Worm (Caenorhabditis elegans) whole organism, late embryonic: ENCODE measurements around the gene C29H12.2.

Experiments
- F13H6.1 ChIP-seq: sonication (generic microtip); optimal IDR thresholded peaks from 2 replicates; lab custom pipeline; 2016; ENCODE audit warnings: missing genetic modification characterization, missing compliant biosample characterization
- ahr-1 ChIP-seq: sonication (generic microtip); optimal IDR thresholded peaks from 2 replicates; lab custom pipeline; 2016; ENCODE audit warnings: missing genetic modification characterization, missing compliant biosample characterization
- ama-1 ChIP-seq: fragments of 150-350 bp; optimal IDR thresholded peaks from 2 replicates; lab custom pipeline; 2014
- ceh-14 ChIP-seq: sonication (generic microtip); optimal IDR thresholded peaks from 2 replicates; lab custom pipeline; 2016; ENCODE audit warnings: missing genotype, missing genetic modification characterization, missing compliant biosample characterization
- ceh-18 ChIP-seq: sonication (generic microtip); optimal IDR thresholded peaks from 2 replicates; lab custom pipeline; 2016; ENCODE audit warnings: missing genetic modification characterization, missing compliant biosample characterization
- ceh-22 ChIP-seq: sonication (generic microtip); optimal IDR thresholded peaks from 2 replicates; lab custom pipeline; 2017; ENCODE audit warnings: missing biosample characterization, missing genetic modification characterization
- ceh-30 ChIP-seq: fragments of 150-350 bp; optimal IDR thresholded peaks from 2 replicates; lab custom pipeline; 2014; ENCODE audit warnings: missing biosample characterization, missing genetic modification characterization
- ceh-31 ChIP-seq: sonication (generic microtip); optimal IDR thresholded peaks from 2 replicates; lab custom pipeline; 2016; ENCODE audit warnings: missing genetic modification characterization, missing compliant biosample characterization
- ceh-45 ChIP-seq: fragments of 200-800 bp; sonication (Bioruptor generic); IDR thresholded peaks from 2 replicates; pipeline ENCODE4 v1.3.6; 2022; ENCODE audit warnings: missing genetic modification reagents, missing genetic modification characterization, missing compliant biosample characterization
- ceh-48 ChIP-seq: sonication (generic microtip); optimal IDR thresholded peaks from 2 replicates; lab custom pipeline; 2016; ENCODE audit warnings: missing genetic modification characterization, inconsistent platforms, missing compliant biosample characterization
- ceh-9 ChIP-seq: sonication (generic microtip); optimal IDR thresholded peaks from 2 replicates; lab custom pipeline; 2016; ENCODE audit warnings: mild to moderate bottlenecking, missing genetic modification characterization, inconsistent platforms, missing compliant biosample characterization
- che-1 ChIP-seq: sonication (generic microtip); optimal IDR thresholded peaks from 2 replicates; lab custom pipeline; 2016; ENCODE audit warnings: mild to moderate bottlenecking, missing genetic modification characterization, missing compliant biosample characterization
- dmd-4 ChIP-seq: sonication (generic microtip); optimal IDR thresholded peaks from 2 replicates; lab custom pipeline; 2016; ENCODE audit warnings: borderline replicate concordance, missing genetic modification characterization, missing compliant biosample characterization
- dve-1 ChIP-seq: sonication (generic microtip); optimal IDR thresholded peaks from 2 replicates; lab custom pipeline; 2017; ENCODE audit warnings: antibody characterized with exemption, mild to moderate bottlenecking, missing genetic modification characterization, missing compliant biosample characterization
- elt-4 ChIP-seq: sonication (generic microtip); optimal IDR thresholded peaks from 2 replicates; lab custom pipeline; 2016; ENCODE audit warnings: missing genetic modification characterization, missing compliant biosample characterization
- ets-4 ChIP-seq: sonication (generic microtip); optimal IDR thresholded peaks from 2 replicates; lab custom pipeline; 2016; ENCODE audit warnings: missing genetic modification characterization, missing compliant biosample characterization
- gmeb-2 ChIP-seq: sonication (generic microtip); optimal IDR thresholded peaks from 2 replicates; lab custom pipeline; 2016; ENCODE audit warnings: missing genetic modification characterization, inconsistent platforms, missing compliant biosample characterization
- hlh-13 ChIP-seq: fragments of 200-800 bp; sonication (Bioruptor generic); optimal IDR thresholded peaks from 2 replicates; lab custom pipeline; 2018; ENCODE audit warnings: mild to moderate bottlenecking, missing genetic modification characterization, missing compliant biosample characterization
- hlh-30 ChIP-seq: sonication (generic microtip); optimal IDR thresholded peaks from 2 replicates; lab custom pipeline; 2017; ENCODE audit warnings: antibody characterized with exemption, missing genetic modification characterization, missing compliant biosample characterization; ENCODE audit not compliant: insufficient read depth
- lin-11 ChIP-seq: fragments of 200-800 bp; sonication (Bioruptor generic); optimal IDR thresholded peaks from 2 replicates; lab custom pipeline; 2018; ENCODE audit warnings: mild to moderate bottlenecking, missing genetic modification characterization, missing compliant biosample characterization
- madf-2 ChIP-seq: sonication (generic microtip); optimal IDR thresholded peaks from 2 replicates; lab custom pipeline; 2017; ENCODE audit warnings: missing genetic modification characterization, missing compliant biosample characterization
- nfya-1 ChIP-seq: sonication (generic microtip); optimal IDR thresholded peaks from 2 replicates; lab custom pipeline; 2017; ENCODE audit warnings: missing genetic modification characterization, mild to moderate bottlenecking, missing compliant biosample characterization, antibody characterized with exemption, moderate library complexity
- nhr-232 ChIP-seq: sonication (generic microtip); optimal IDR thresholded peaks from 2 replicates; lab custom pipeline; 2016; ENCODE audit warnings: missing genetic modification characterization, missing compliant biosample characterization
- pag-3 ChIP-seq: sonication (generic microtip); optimal IDR thresholded peaks from 2 replicates; lab custom pipeline; 2016; ENCODE audit warnings: missing compliant biosample characterization, missing genetic modification characterization, borderline replicate concordance
- pax-1 ChIP-seq: fragments of 150-350 bp; optimal IDR thresholded peaks from 2 replicates; lab custom pipeline; 2014; ENCODE audit warnings: missing biosample characterization, missing genetic modification characterization
- pqm-1 ChIP-seq: sonication (generic microtip); optimal IDR thresholded peaks from 2 replicates; lab custom pipeline; 2016; ENCODE audit warnings: missing genetic modification characterization, missing compliant biosample characterization
- pros-1 ChIP-seq: fragments of 150-350 bp; optimal IDR thresholded peaks from 2 replicates; lab custom pipeline; 2014; ENCODE audit warnings: missing biosample characterization, missing genetic modification reagents, missing genetic modification characterization
- rnt-1 ChIP-seq: sonication (generic microtip); optimal IDR thresholded peaks from 2 replicates; lab custom pipeline; 2016; ENCODE audit warnings: missing genetic modification characterization, missing compliant biosample characterization
- tbx-7 ChIP-seq: sonication (generic microtip); optimal IDR thresholded peaks from 2 replicates; lab custom pipeline; 2016; ENCODE audit warnings: missing genotype, missing genetic modification characterization, missing compliant biosample characterization
- ttx-3 ChIP-seq: sonication (generic microtip); optimal IDR thresholded peaks from 2 replicates; lab custom pipeline; 2016; ENCODE audit warnings: missing genetic modification reagents, missing genetic modification characterization, missing compliant biosample characterization
- unc-42 ChIP-seq: sonication (generic microtip); optimal IDR thresholded peaks from 2 replicates; lab custom pipeline; 2016; ENCODE audit warnings: missing genotype, missing genetic modification characterization, missing compliant biosample characterization
- ztf-16 ChIP-seq: sonication (generic microtip); optimal IDR thresholded peaks from 2 replicates; lab custom pipeline; 2017; ENCODE audit warnings: missing genetic modification characterization, missing compliant biosample characterization

C29H12.2 gene

ce11 chrII:6109989-6110388 is 13.6 kb upstream of the C29H12.2 start:
- no peak for TF ChIP-seq ahr-1 (tag; lab: Kevin White, UChicago)
- TF ChIP-seq nfya-1 (tag; lab: Kevin White, UChicago) = no peak
- TF ChIP-seq tbx-7 (tag; lab: Kevin White, UChicago) = no peak
- TF ChIP-seq hlh-13 (GFP tag; lab: Kevin White, UChicago) = no peak
- TF ChIP-seq madf-2 (tag; lab: Kevin White, UChicago) = no peak
- no peak for TF ChIP-seq ceh-22
- TF ChIP-seq lin-11 (tag; lab: Kevin White, UChicago) = no peak
- no peak for TF ChIP-seq F13H6.1 (tag; lab: Kevin White, UChicago)
- TF ChIP-seq ttx-3 (tag; lab: Kevin White, UChicago) = no peak
- TF ChIP-seq ceh-30 = no peak
- TF ChIP-seq gmeb-2 (tag; lab: Kevin White, UChicago) = no peak
- no peak for TF ChIP-seq pros-1 (tag; lab: Kevin White, UChicago)

ce11 chrII:6113187-6113586 is 10.4 kb upstream of the C29H12.2 start, which contains the start of gene heri-1:
heri-1 (minus strand) TSS chrII:6113194.
- TF ChIP-seq pax-1 = no peak
- TF ChIP-seq dve-1 = no peak
- no peak for TF ChIP-seq ama-1
- TF ChIP-seq hlh-13 (GFP tag; lab: Kevin White, UChicago) = no peak
- TF ChIP-seq ets-4 (tag; lab: Kevin White, UChicago) = no peak
- no peak for TF ChIP-seq ceh-14 (tag; lab: Kevin White, UChicago)
- no peak for TF ChIP-seq elt-4 (tag; lab: Kevin White, UChicago)
- TF ChIP-seq tbx-7 (tag; lab: Kevin White, UChicago) = no peak
- no peak for TF ChIP-seq pqm-1
- TF ChIP-seq pag-3 (tag; lab: Kevin White, UChicago) = no peak
- TF ChIP-seq ztf-16 (tag; lab: Kevin White, UChicago) = no peak

- TF ChIP-seq ceh-31 = peak; percentile 38
- no peak for TF ChIP-seq nhr-232
- TF ChIP-seq unc-42 (tag; lab: Kevin White, UChicago) = peak; percentile 95
- TF ChIP-seq, all 69 proteins: peak for 2
These were observed 9.7 kb upstream of the C29H12.2 start for ce11 chrII:6113842-6114441.

- TF ChIP-seq che-1 (tag; lab: Kevin White, UChicago) (no peak), rnt-1 (no peak), ceh-45 (GFP tag; lab: Robert Waterston, UW) (no peak), pax-1 (no peak), dmd-4 (tag; lab: Kevin White, UChicago) (no peak), ceh-48 (tag; lab: Kevin White, UChicago) (no peak), ceh-30 (no peak), madf-2 (tag; lab: Kevin White, UChicago) (no peak), hlh-30 (no peak)
These were observed 8.3 kb upstream of the C29H12.2 start for ce11 chrII:6115283-6115682.

- no peak for TF ChIP-seq ceh-9 (tag; lab: Kevin White, UChicago)
- peak; percentile 88 for TF ChIP-seq unc-42 (tag; lab: Kevin White, UChicago)
- TF ChIP-seq, all 69 proteins: peak for 1
These were observed 6.9 kb upstream of the C29H12.2 start for ce11 chrII:6116701-6117100.

- TF ChIP-seq ceh-18 (tag; lab: Kevin White, UChicago) = no peak
- peak; percentile 10 for TF ChIP-seq ceh-31
These were observed 5.4 kb upstream of the C29H12.2 start, which contains the start of gene C29H12.6 for ce11 chrII:6118163-6118562. C29H12.6 (minus strand) TSS chrII:6118263.
